Worm (Caenorhabditis elegans) whole organism, mixed stage, embryonic: ENCODE results near the gene sshk-1.

Source experiments
- blmp-1 ChIP-seq: fragments of 150-350 bp; optimal IDR thresholded peaks from 2 replicates; lab custom pipeline; 2014; ENCODE audit warnings: missing biosample characterization, missing genetic modification characterization
- flh-1 ChIP-seq: fragments of 200-800 bp; sonication (Bioruptor generic); optimal IDR thresholded peaks from 2 replicates; lab custom pipeline; 2018; ENCODE audit warnings: mild to moderate bottlenecking, missing genetic modification characterization, moderate library complexity, missing compliant biosample characterization
- lsy-2 ChIP-seq: fragments of 150-350 bp; optimal IDR thresholded peaks from 2 replicates; lab custom pipeline; 2014; ENCODE audit warnings: missing biosample characterization, missing genetic modification characterization
- pha-4 ChIP-seq: fragments of 150-350 bp; optimal IDR thresholded peaks from 2 replicates; lab custom pipeline; 2018; ENCODE audit warnings: missing biosample characterization, missing genetic modification reagents, missing genetic modification characterization
- snpc-4 ChIP-seq: fragments of 150-350 bp; optimal IDR thresholded peaks from 2 replicates; lab custom pipeline; 2014; ENCODE audit warnings: missing biosample characterization, missing genetic modification characterization
- unc-62 ChIP-seq: fragments of 150-350 bp; optimal IDR thresholded peaks from 2 replicates; lab custom pipeline; 2014; ENCODE audit warnings: missing biosample characterization, missing genetic modification reagents, missing genetic modification characterization

ce11 chrV:20814424-20814823, 1.5 kb upstream of the sshk-1 start, which contains the start of gene Y44A6D.7:
- TF ChIP-seq pha-4 (tag; lab: Kevin White, UChicago) (no peak), flh-1 (no peak), blmp-1 (no peak), snpc-4 (tag; lab: Kevin White, UChicago) (no peak), lsy-2 (no peak), unc-62 (GFP tag; lab: Kevin White, UChicago) (no peak)
